Fruit fly (Drosophila melanogaster) whole organism, embryonic: ENCODE results near the gene Ubi-p63E.
A peak's percentile ranks its signal among the peaks of the same experiment; 100 is the strongest.

Experiments
- CG10209 ChIP-seq: fragments of 200-800 bp; sonication (Bioruptor generic); optimal IDR thresholded peaks from 3 replicates; lab custom pipeline; 2017; ENCODE audit warnings: missing biosample characterization, mild to moderate bottlenecking, missing genetic modification characterization, missing genetic modification reagents
- CG10431 ChIP-seq: fragments of 200-800 bp; sonication (Bioruptor generic); optimal IDR thresholded peaks from 3 replicates; lab custom pipeline; 2018; ENCODE audit warnings: missing biosample characterization, mild to moderate bottlenecking, missing genetic modification characterization
- CG10462 ChIP-seq: fragments of 200-800 bp; sonication (Bioruptor generic); optimal IDR thresholded peaks from 2 replicates; lab custom pipeline; 2016; ENCODE audit warnings: missing biosample characterization, missing genetic modification characterization
- CG10979 ChIP-seq: fragments of 200-800 bp; sonication (Bioruptor generic); optimal IDR thresholded peaks from 2 replicates; lab custom pipeline; 2018; ENCODE audit warnings: missing biosample characterization, mild to moderate bottlenecking, missing genetic modification characterization, moderate library complexity
- CG12236 ChIP-seq: fragments of 200-800 bp; sonication (Bioruptor generic); optimal IDR thresholded peaks from 2 replicates; lab custom pipeline; 2016; ENCODE audit warnings: missing biosample characterization, missing genetic modification characterization
- CG13424 ChIP-seq: fragments of 200-800 bp; sonication (Bioruptor generic); optimal IDR thresholded peaks from 2 replicates; lab custom pipeline; 2019; ENCODE audit warnings: missing biosample characterization, mild to moderate bottlenecking, missing genetic modification characterization, moderate library complexity
- CG14667 ChIP-seq: fragments of 200-800 bp; sonication (Bioruptor generic); IDR thresholded peaks from 2 replicates; pipeline ENCODE4 v1.3.6; 2022; ENCODE audit warnings: missing biosample characterization, missing genetic modification characterization
- CG15011 ChIP-seq: fragments of 200-800 bp; sonication (Bioruptor generic); optimal IDR thresholded peaks from 3 replicates; lab custom pipeline; 2018; ENCODE audit warnings: missing biosample characterization, mild to moderate bottlenecking, missing genetic modification characterization
- CG15073 ChIP-seq: fragments of 200-800 bp; sonication (Bioruptor generic); optimal IDR thresholded peaks from 2 replicates; lab custom pipeline; 2016; ENCODE audit warnings: missing biosample characterization, missing genetic modification characterization
- CG16779 ChIP-seq: fragments of 200-800 bp; sonication (Bioruptor generic); IDR thresholded peaks from 2 replicates; pipeline ENCODE4 v1.3.6; 2022; ENCODE audit warnings: missing biosample characterization, missing genetic modification characterization
- CG17328 ChIP-seq: fragments of 200-800 bp; sonication (Bioruptor generic); IDR thresholded peaks from 2 replicates; pipeline ENCODE4 v1.3.6; 2022; ENCODE audit warnings: missing biosample characterization, missing genetic modification characterization
- CG18599 ChIP-seq: fragments of 200-800 bp; sonication (Bioruptor generic); optimal IDR thresholded peaks from 3 replicates; lab custom pipeline; 2017; ENCODE audit warnings: missing biosample characterization, missing genetic modification characterization, mild to moderate bottlenecking, moderate library complexity, missing genetic modification reagents
- CG2199 ChIP-seq: fragments of 200-800 bp; sonication (Bioruptor generic); IDR thresholded peaks from 3 replicates; pipeline ENCODE4 v1.3.6; 2022; ENCODE audit warnings: missing biosample characterization, missing genetic modification characterization
- CG2202 ChIP-seq: fragments of 200-800 bp; sonication (Bioruptor generic); optimal IDR thresholded peaks from 2 replicates; lab custom pipeline; 2018; ENCODE audit warnings: missing biosample characterization, mild to moderate bottlenecking, missing genetic modification characterization
- CG31224 ChIP-seq: fragments of 200-800 bp; sonication (Bioruptor generic); IDR thresholded peaks from 2 replicates; pipeline ENCODE4 v1.3.6; 2022; ENCODE audit warnings: missing biosample characterization, missing genetic modification characterization
- CG3995 ChIP-seq: fragments of 200-800 bp; sonication (Bioruptor generic); optimal IDR thresholded peaks from 3 replicates; lab custom pipeline; 2016; ENCODE audit warnings: missing biosample characterization, missing genetic modification characterization
- CG4617 ChIP-seq: fragments of 200-800 bp; sonication (Bioruptor generic); optimal IDR thresholded peaks from 3 replicates; lab custom pipeline; 2016; ENCODE audit warnings: missing biosample characterization, missing genetic modification characterization, borderline replicate concordance
- CG6813 ChIP-seq: fragments of 200-800 bp; sonication (Bioruptor generic); optimal IDR thresholded peaks from 2 replicates; lab custom pipeline; 2017; ENCODE audit warnings: missing biosample characterization, missing genetic modification characterization, mild to moderate bottlenecking, moderate library complexity, missing genetic modification reagents
- CkIIα-i1 ChIP-seq: fragments of 200-800 bp; sonication (Bioruptor generic); IDR thresholded peaks from 2 replicates; pipeline ENCODE4 v1.3.6; 2022; ENCODE audit warnings: missing biosample characterization, missing genetic modification characterization
- D ChIP-seq, 2 experiments: fragments of 200-800 bp in 1 of 2; fragments of >200 bp in 1 of 2; sonication (Bioruptor generic) in 1 of 2; optimal IDR thresholded peaks; 2 replicates in 1 of 2; 3 replicates in 1 of 2; lab custom pipeline; 2017; ENCODE audit warnings: mild to moderate bottlenecking in 1 of 2, missing biosample characterization in 1 of 2, missing genetic modification characterization in 1 of 2, missing genetic modification reagents in 1 of 2
- E2f1 ChIP-seq: fragments of 200-800 bp; sonication (Bioruptor generic); IDR thresholded peaks from 2 replicates; pipeline ENCODE4 v1.3.6; 2022; ENCODE audit warnings: missing biosample characterization, missing genetic modification characterization
- ERR ChIP-seq: fragments of 200-800 bp; sonication (Bioruptor generic); optimal IDR thresholded peaks from 2 replicates; lab custom pipeline; 2016; ENCODE audit warnings: missing biosample characterization, missing genetic modification characterization
- Gsc ChIP-seq: fragments of 200-800 bp; sonication (Bioruptor generic); IDR thresholded peaks from 2 replicates; pipeline ENCODE4 v1.3.6; 2022; ENCODE audit warnings: missing biosample characterization, missing genetic modification characterization
- H15 ChIP-seq: fragments of 200-800 bp; sonication (Bioruptor generic); IDR thresholded peaks from 3 replicates; pipeline ENCODE4 v1.3.6; 2022; ENCODE audit warnings: missing biosample characterization, missing genetic modification characterization
- H2.0 ChIP-seq: fragments of 200-800 bp; sonication (Bioruptor generic); IDR thresholded peaks from 2 replicates; pipeline ENCODE4 v1.3.6; 2022; ENCODE audit warnings: missing biosample characterization, missing genetic modification characterization
- Hr39 ChIP-seq: fragments of >200 bp; optimal IDR thresholded peaks from 2 replicates; lab custom pipeline; 2017
- Neu2 ChIP-seq: fragments of 200-800 bp; sonication (Bioruptor generic); optimal IDR thresholded peaks from 3 replicates; lab custom pipeline; 2016; ENCODE audit warnings: missing biosample characterization, missing genetic modification characterization, borderline replicate concordance
- Optix ChIP-seq: fragments of 200-800 bp; sonication (Bioruptor generic); IDR thresholded peaks from 3 replicates; pipeline ENCODE4 v1.3.6; 2022; ENCODE audit warnings: missing biosample characterization, missing genetic modification characterization
- Pdp1 ChIP-seq, 2 experiments: fragments of 200-800 bp; sonication (Bioruptor generic); optimal IDR thresholded peaks; 3 replicates each; lab custom pipeline; 2016; ENCODE audit warnings: missing biosample characterization in 2 of 2, missing genetic modification characterization in 2 of 2, mild to moderate bottlenecking in 1 of 2, moderate library complexity in 1 of 2
- Side ChIP-seq: fragments of 200-800 bp; sonication (Bioruptor generic); optimal IDR thresholded peaks from 2 replicates; lab custom pipeline; 2016; ENCODE audit warnings: missing biosample characterization, missing genetic modification characterization
- Sry-δ ChIP-seq: fragments of 200-800 bp; sonication (Bioruptor generic); optimal IDR thresholded peaks from 2 replicates; lab custom pipeline; 2016; ENCODE audit warnings: missing biosample characterization, missing genetic modification characterization
- Vsx1 ChIP-seq: fragments of 200-800 bp; sonication (Bioruptor generic); optimal IDR thresholded peaks from 2 replicates; lab custom pipeline; 2017; ENCODE audit warnings: missing biosample characterization, mild to moderate bottlenecking, missing genetic modification characterization, missing genetic modification reagents
- bowl ChIP-seq: fragments of 200-800 bp; sonication (Bioruptor generic); IDR thresholded peaks from 2 replicates; pipeline ENCODE4 v1.3.6; 2022; ENCODE audit warnings: missing biosample characterization, missing genetic modification characterization
- dimm ChIP-seq: fragments of 200-800 bp; sonication (Bioruptor generic); IDR thresholded peaks from 2 replicates; pipeline ENCODE4 v1.3.6; 2022; ENCODE audit warnings: missing biosample characterization, missing genetic modification characterization
- fd3F ChIP-seq: fragments of 200-800 bp; sonication (Bioruptor generic); optimal IDR thresholded peaks from 2 replicates; lab custom pipeline; 2018; ENCODE audit warnings: missing biosample characterization, mild to moderate bottlenecking, missing genetic modification characterization, moderate library complexity
- gsb ChIP-seq: fragments of 200-800 bp; sonication (Bioruptor generic); IDR thresholded peaks from 2 replicates; pipeline ENCODE4 v1.3.6; 2022; ENCODE audit warnings: missing biosample characterization, missing genetic modification characterization
- hkb ChIP-seq, 2 experiments: fragments of 200-800 bp in 1 of 2; fragments of >200 bp in 1 of 2; sonication (Bioruptor generic) in 1 of 2; IDR thresholded peaks in 1 of 2; optimal IDR thresholded peaks in 1 of 2; 2 replicates each; pipeline versions ENCODE4 v1.3.6 to Lab custom; 2017 to 2022; ENCODE audit warnings: missing biosample characterization in 1 of 2, missing genetic modification characterization in 1 of 2
- odd ChIP-seq: fragments of 200-800 bp; sonication (Bioruptor generic); optimal IDR thresholded peaks from 2 replicates; lab custom pipeline; 2017; ENCODE audit warnings: missing biosample characterization, mild to moderate bottlenecking, missing genetic modification characterization
- pan ChIP-seq, 4 experiments: fragments of >200 bp in 3 of 4; fragments of 200-800 bp in 1 of 4; sonication (Bioruptor generic) in 1 of 4; optimal IDR thresholded peaks in 3 of 4; IDR thresholded peaks in 1 of 4; 2 replicates each; pipeline versions ENCODE4 v1.3.6 to Lab custom; 2017 to 2022; ENCODE audit warnings: missing biosample characterization in 2 of 4, missing genetic modification characterization in 2 of 4, mixed read lengths in 1 of 4
- pho ChIP-seq: fragments of 200-800 bp; sonication (Bioruptor generic); optimal IDR thresholded peaks from 2 replicates; lab custom pipeline; 2016; ENCODE audit warnings: missing biosample characterization, missing genetic modification characterization
- rib ChIP-seq: fragments of 200-800 bp; sonication (Bioruptor generic); IDR thresholded peaks from 2 replicates; pipeline ENCODE4 v1.3.6; 2022; ENCODE audit warnings: missing biosample characterization, missing genetic modification characterization
- seq ChIP-seq: fragments of 200-800 bp; sonication (Bioruptor generic); IDR thresholded peaks from 2 replicates; pipeline ENCODE4 v1.3.6; 2022; ENCODE audit warnings: missing biosample characterization, missing genetic modification characterization
- slou ChIP-seq: fragments of 200-800 bp; sonication (Bioruptor generic); optimal IDR thresholded peaks from 3 replicates; lab custom pipeline; 2016; ENCODE audit warnings: missing biosample characterization, missing genetic modification characterization
- ssp ChIP-seq: fragments of 200-800 bp; sonication (Bioruptor generic); IDR thresholded peaks from 2 replicates; pipeline ENCODE4 v1.3.6; 2022; ENCODE audit warnings: missing biosample characterization, missing genetic modification characterization
- tna ChIP-seq: fragments of 200-800 bp; sonication (Bioruptor generic); IDR thresholded peaks from 2 replicates; pipeline ENCODE4 v1.3.6; 2022; ENCODE audit warnings: missing biosample characterization, missing genetic modification characterization; ENCODE audit not compliant: partially characterized antibody
- trh ChIP-seq: fragments of 200-800 bp; sonication (Bioruptor generic); optimal IDR thresholded peaks from 2 replicates; lab custom pipeline; 2016; ENCODE audit warnings: missing biosample characterization, missing genetic modification characterization
- ttk ChIP-seq: fragments of 200-800 bp; sonication (Bioruptor generic); IDR thresholded peaks from 2 replicates; pipeline ENCODE4 v2.1.2; 2022; ENCODE audit warnings: missing biosample characterization, missing genetic modification characterization
- vvl ChIP-seq: fragments of 200-800 bp; sonication (Bioruptor generic); IDR thresholded peaks from 2 replicates; pipeline ENCODE4 v1.3.6; 2022; ENCODE audit warnings: missing biosample characterization, missing genetic modification characterization

Ubi-p63E gene

dm6 chr3L:3908838-3909810, 6.1 kb upstream of the Ubi-p63E start (continued):
- peak; percentile 90 for TF ChIP-seq Sry-δ (GFP tag; lab: Kevin White, UChicago)
- no peak for TF ChIP-seq CG16779
- TF ChIP-seq pho (GFP tag; lab: Kevin White, UChicago) = no peak
- no peak for TF ChIP-seq gsb (GFP tag; lab: Robert Waterston, UW)
- peak; percentile 40; the same call in 1 of the 2 replicates for TF ChIP-seq tna (GFP tag; lab: Robert Waterston, UW)
- TF ChIP-seq pan (optimal IDR thresholded peaks at IDR 0.05; lab: Kevin White, UChicago) = no peak
- no peak for TF ChIP-seq pan (GFP tag; optimal IDR thresholded peaks at IDR 0.05 in 1 of 2, IDR thresholded peaks at IDR 0.05 in 1 of 2)
- no peak for TF ChIP-seq Optix (GFP tag; lab: Robert Waterston, UW)
- no peak for TF ChIP-seq hkb (optimal IDR thresholded peaks at IDR 0.05; lab: Kevin White, UChicago)
- TF ChIP-seq hkb (GFP tag; IDR thresholded peaks at IDR 0.05; lab: Robert Waterston, UW) = 0 out of 2 replicates have a peak, but pooled peaks have one; percentile 11
- no peak for TF ChIP-seq CG2202 (tag; lab: Kevin White, UChicago)
- no peak for TF ChIP-seq dimm (GFP tag; lab: Robert Waterston, UW)
- no peak for TF ChIP-seq Hr39 (lab: Kevin White, UChicago)
- no peak for TF ChIP-seq CG10209 (GFP tag; lab: Kevin White, UChicago)
- TF ChIP-seq D (optimal IDR thresholded peaks at IDR 0.05; lab: Kevin White, UChicago) = no peak
- no peak for TF ChIP-seq D (GFP tag; optimal IDR thresholded peaks at IDR 0.05; lab: Kevin White, UChicago)
- no peak for TF ChIP-seq CG10979 (tag; lab: Kevin White, UChicago)
- TF ChIP-seq Side (GFP tag; lab: Kevin White, UChicago) = no peak
- TF ChIP-seq CkIIα-i1 (GFP tag; lab: Robert Waterston, UW) = no peak
- TF ChIP-seq rib (GFP tag; lab: Robert Waterston, UW) = 0 out of 2 replicates have a peak, but pooled peaks have one; percentile 36
- TF ChIP-seq fd3F (GFP tag; lab: Kevin White, UChicago) = no peak
- TF ChIP-seq CG2199 (GFP tag; lab: Robert Waterston, UW) = no peak
- TF ChIP-seq ssp = no peak
- no peak for TF ChIP-seq CG15011 (GFP tag; lab: Kevin White, UChicago)
- TF ChIP-seq E2f1 (GFP tag; lab: Robert Waterston, UW) = no peak
- TF ChIP-seq Vsx1 = no peak
- no peak for TF ChIP-seq ERR (GFP tag; lab: Kevin White, UChicago)
- TF ChIP-seq vvl (GFP tag; lab: Robert Waterston, UW) = no peak
- TF ChIP-seq CG3995 = peak; percentile 26
- TF ChIP-seq odd = no peak
- no peak for TF ChIP-seq CG10431
- TF ChIP-seq CG31224 (GFP tag; lab: Robert Waterston, UW) = no peak
- TF ChIP-seq Neu2 (GFP tag; lab: Kevin White, UChicago) = no peak
- TF ChIP-seq CG15073 (GFP tag; lab: Kevin White, UChicago) = no peak
- TF ChIP-seq Gsc (GFP tag; lab: Robert Waterston, UW) = no peak
- no peak for TF ChIP-seq H15 (GFP tag; lab: Robert Waterston, UW)
- no peak for TF ChIP-seq trh (GFP tag; lab: Kevin White, UChicago)
- no peak for TF ChIP-seq bowl (GFP tag; lab: Robert Waterston, UW)
- no peak for TF ChIP-seq ttk
- no peak for TF ChIP-seq CG18599 (GFP tag; lab: Kevin White, UChicago)
- no peak for TF ChIP-seq CG6813
- peak; percentile 69 for TF ChIP-seq CG4617 (GFP tag; lab: Kevin White, UChicago)
- no peak for TF ChIP-seq CG13424 (tag; lab: Kevin White, UChicago)
- no peak for TF ChIP-seq slou (GFP tag; lab: Kevin White, UChicago)
- no peak for TF ChIP-seq CG10462 (GFP tag; lab: Kevin White, UChicago)
- TF ChIP-seq CG17328 = no peak
- TF ChIP-seq CG12236 = no peak
- peak in 1 of 2 experiments; percentile 97 for TF ChIP-seq Pdp1 (GFP tag; optimal IDR thresholded peaks at IDR 0.05; lab: Kevin White, UChicago)
- TF ChIP-seq CG14667 (GFP tag; lab: Robert Waterston, UW) = no peak
- no peak for TF ChIP-seq H2.0 (GFP tag; lab: Robert Waterston, UW)
- TF ChIP-seq seq (GFP tag; lab: Robert Waterston, UW) = no peak
